Worm (Caenorhabditis elegans) whole organism, young adult: Measurements from ENCODE around the gene pro-1.
"Not testable (repeated sequence)": the region's sequence is repeated elsewhere in the genome, so short reads cannot be mapped to it uniquely, and the experiment has no call there.

ENCODE experiments used
- F52B5.7 ChIP-seq: sonication (generic microtip); optimal IDR thresholded peaks from 2 replicates; lab custom pipeline; 2016; ENCODE audit warnings: mild to moderate bottlenecking, missing genetic modification characterization, missing compliant biosample characterization
- F55B11.4 ChIP-seq: sonication (generic microtip); optimal IDR thresholded peaks from 2 replicates; lab custom pipeline; 2016; ENCODE audit warnings: missing compliant biosample characterization, missing genetic modification characterization, borderline replicate concordance; ENCODE audit not compliant: insufficient read depth
- T26A5.8 ChIP-seq: sonication (generic microtip); optimal IDR thresholded peaks from 2 replicates; lab custom pipeline; 2016; ENCODE audit warnings: missing genetic modification characterization, missing compliant biosample characterization
- aptf-3 ChIP-seq: fragments of 200-800 bp; sonication (Bioruptor generic); IDR thresholded peaks from 2 replicates; pipeline ENCODE4 v1.3.6; 2022; ENCODE audit warnings: missing genetic modification characterization, missing compliant biosample characterization
- dpl-1 ChIP-seq: fragments of 150-350 bp; optimal IDR thresholded peaks from 2 replicates; lab custom pipeline; 2014; ENCODE audit warnings: missing biosample characterization, missing genetic modification reagents, missing genetic modification characterization
- egl-18 ChIP-seq: fragments of 200-800 bp; sonication (Bioruptor generic); IDR thresholded peaks from 2 replicates; pipeline ENCODE4 v1.3.6; 2022; ENCODE audit warnings: missing genetic modification reagents, missing genetic modification characterization, missing compliant biosample characterization
- him-1 ChIP-seq: sonication (generic microtip); optimal IDR thresholded peaks from 2 replicates; lab custom pipeline; 2016; ENCODE audit warnings: missing genotype, missing genetic modification reagents, missing genetic modification characterization, missing compliant biosample characterization
- lin-35 ChIP-seq, 3 experiments: fragments of 150-350 bp in 2 of 3; sonication (generic microtip) in 1 of 3; optimal IDR thresholded peaks; 2 replicates each; lab custom pipeline; 2014 to 2018; ENCODE audit warnings: missing biosample characterization in 3 of 3, missing genetic modification characterization in 3 of 3, missing genetic modification reagents in 3 of 3
- madf-10 ChIP-seq: sonication (generic microtip); optimal IDR thresholded peaks from 2 replicates; lab custom pipeline; 2016; ENCODE audit warnings: mild to moderate bottlenecking, missing genetic modification characterization, missing compliant biosample characterization
- mxl-1 ChIP-seq: sonication (generic microtip); optimal IDR thresholded peaks from 2 replicates; lab custom pipeline; 2016; ENCODE audit warnings: missing genetic modification characterization, missing compliant biosample characterization
- nfya-1 ChIP-seq: sonication (generic microtip); optimal IDR thresholded peaks from 2 replicates; lab custom pipeline; 2017; ENCODE audit warnings: antibody characterized with exemption, missing compliant biosample characterization, missing genetic modification characterization, borderline replicate concordance; ENCODE audit not compliant: insufficient read depth
- nhr-27 ChIP-seq: fragments of 200-800 bp; sonication (Bioruptor generic); optimal IDR thresholded peaks from 2 replicates; lab custom pipeline; 2018; ENCODE audit warnings: mild to moderate bottlenecking, missing genetic modification characterization, moderate library complexity, missing compliant biosample characterization
- snpc-4 ChIP-seq, 5 experiments: fragments of 150-350 bp in 1 of 5; sonication (generic microtip) in 4 of 5; optimal IDR thresholded peaks; 2 replicates each; lab custom pipeline; 2014 to 2018; ENCODE audit warnings: missing genetic modification characterization in 5 of 5, missing biosample characterization in 3 of 5, antibody characterized with exemption in 2 of 5, mild to moderate bottlenecking in 2 of 5, missing compliant biosample characterization in 2 of 5, missing genotype in 2 of 5, moderate library complexity in 2 of 5, missing genetic modification reagents in 1 of 5

ce11 chrII:10557582-10557981 is 15.8 kb upstream of the pro-1 start:
- not testable (repeated sequence) for TF ChIP-seq nfya-1 (tag; lab: Kevin White, UChicago); mxl-1; nhr-27 (tag; lab: Kevin White, UChicago); egl-18 (GFP tag; lab: Robert Waterston, UW); T26A5.8; him-1 (tag; lab: Kevin White, UChicago); madf-10 (tag; lab: Kevin White, UChicago); F55B11.4 (tag; lab: Kevin White, UChicago); F52B5.7 (tag; lab: Kevin White, UChicago); aptf-3; snpc-4 (GFP tag; optimal IDR thresholded peaks at IDR 0.05; lab: Kevin White, UChicago); snpc-4 (tag; optimal IDR thresholded peaks at IDR 0.05; lab: Kevin White, UChicago); lin-35 (GFP tag; optimal IDR thresholded peaks at IDR 0.05; lab: Kevin White, UChicago); dpl-1 (GFP tag; lab: Kevin White, UChicago)
